Fruit fly (Drosophila melanogaster) whole organism, embryonic: ENCODE measurements around the gene CG10663.

Experiments
- Atf-2 ChIP-seq: fragments of 200-800 bp; sonication (Bioruptor generic); optimal IDR thresholded peaks from 2 replicates; lab custom pipeline; 2016; ENCODE audit warnings: missing biosample characterization, missing genetic modification characterization
- Awh ChIP-seq: fragments of 200-800 bp; sonication (Bioruptor generic); IDR thresholded peaks from 2 replicates; pipeline ENCODE4, ENCODE4 v1.3.6; 2022; ENCODE audit warnings: missing biosample characterization, missing genetic modification characterization
- CG10543 ChIP-seq: fragments of 200-800 bp; sonication (Bioruptor generic); optimal IDR thresholded peaks from 3 replicates; lab custom pipeline; 2017; ENCODE audit warnings: missing biosample characterization, mild to moderate bottlenecking, missing genetic modification characterization, moderate library complexity
- CG10654 ChIP-seq: fragments of 200-800 bp; sonication (Bioruptor generic); optimal IDR thresholded peaks from 2 replicates; lab custom pipeline; 2016; ENCODE audit warnings: missing biosample characterization, missing genetic modification characterization
- CG11696 ChIP-seq: fragments of 200-800 bp; sonication (Bioruptor generic); IDR thresholded peaks from 2 replicates; pipeline ENCODE4 v1.3.6; 2022; ENCODE audit warnings: missing biosample characterization, missing genetic modification characterization
- CG12391 ChIP-seq: fragments of 200-800 bp; sonication (Bioruptor generic); optimal IDR thresholded peaks from 3 replicates; lab custom pipeline; 2018; ENCODE audit warnings: missing biosample characterization, mild to moderate bottlenecking, missing genetic modification characterization, moderate library complexity
- CG13775 ChIP-seq: fragments of 200-800 bp; sonication (Bioruptor generic); optimal IDR thresholded peaks from 3 replicates; lab custom pipeline; 2017; ENCODE audit warnings: missing biosample characterization, mild to moderate bottlenecking, missing genetic modification characterization
- CG15696 ChIP-seq: fragments of 200-800 bp; sonication (Bioruptor generic); optimal IDR thresholded peaks from 2 replicates; lab custom pipeline; 2019; ENCODE audit warnings: missing biosample characterization, mild to moderate bottlenecking, missing genetic modification characterization, moderate library complexity
- CG1603 ChIP-seq: fragments of 200-800 bp; sonication (Bioruptor generic); optimal IDR thresholded peaks from 2 replicates; lab custom pipeline; 2019; ENCODE audit warnings: missing biosample characterization, mild to moderate bottlenecking, missing genetic modification characterization, moderate library complexity
- CG18262 ChIP-seq: fragments of 200-800 bp; optimal IDR thresholded peaks from 3 replicates; lab custom pipeline; 2019; ENCODE audit warnings: missing biosample characterization, mild to moderate bottlenecking, missing genetic modification characterization, moderate library complexity
- CG1832 ChIP-seq: fragments of 200-800 bp; sonication (Bioruptor generic); optimal IDR thresholded peaks from 2 replicates; lab custom pipeline; 2017; ENCODE audit warnings: missing biosample characterization, mild to moderate bottlenecking, missing genetic modification characterization, inconsistent platforms
- CG2875 ChIP-seq: fragments of 200-800 bp; sonication (Bioruptor generic); optimal IDR thresholded peaks from 2 replicates; lab custom pipeline; 2017; ENCODE audit warnings: missing biosample characterization, mild to moderate bottlenecking, missing genetic modification characterization, missing genetic modification reagents
- CG31365 ChIP-seq: fragments of 200-800 bp; sonication (Bioruptor generic); optimal IDR thresholded peaks from 2 replicates; lab custom pipeline; 2018; ENCODE audit warnings: missing biosample characterization, mild to moderate bottlenecking, missing genetic modification characterization
- CG3281 ChIP-seq: fragments of 200-800 bp; sonication (Bioruptor generic); optimal IDR thresholded peaks from 3 replicates; lab custom pipeline; 2017; ENCODE audit warnings: missing biosample characterization, mild to moderate bottlenecking, missing genetic modification characterization
- CG34224 ChIP-seq: fragments of 200-800 bp; sonication (Bioruptor generic); IDR thresholded peaks from 3 replicates; pipeline ENCODE4 v1.3.6; 2022; ENCODE audit warnings: missing biosample characterization, missing genetic modification characterization; ENCODE audit not compliant: partially characterized antibody
- CG34422 ChIP-seq: fragments of 200-800 bp; sonication (Bioruptor generic); IDR thresholded peaks from 3 replicates; pipeline ENCODE4 v1.3.6; 2022; ENCODE audit warnings: missing biosample characterization, missing genetic modification characterization
- CG4404 ChIP-seq: fragments of 200-800 bp; sonication (Bioruptor generic); IDR thresholded peaks from 2 replicates; pipeline ENCODE4 v1.3.6; 2022; ENCODE audit warnings: missing biosample characterization, missing genetic modification characterization
- CG4820 ChIP-seq: fragments of 200-800 bp; sonication (Bioruptor generic); optimal IDR thresholded peaks from 3 replicates; lab custom pipeline; 2016; ENCODE audit warnings: missing biosample characterization, missing genetic modification characterization
- CG7786 ChIP-seq: fragments of 200-800 bp; sonication (Bioruptor generic); optimal IDR thresholded peaks from 2 replicates; lab custom pipeline; 2016; ENCODE audit warnings: missing biosample characterization, missing genetic modification characterization
- CG8388 ChIP-seq: fragments of 200-800 bp; sonication (Bioruptor generic); optimal IDR thresholded peaks from 2 replicates; lab custom pipeline; 2019; ENCODE audit warnings: missing biosample characterization, mild to moderate bottlenecking, missing genetic modification characterization, moderate library complexity
- CG9437 ChIP-seq: fragments of 200-800 bp; sonication (Bioruptor generic); optimal IDR thresholded peaks from 2 replicates; lab custom pipeline; 2018; ENCODE audit warnings: missing biosample characterization, mild to moderate bottlenecking, missing genetic modification characterization
- Camta ChIP-seq: fragments of 200-800 bp; sonication (Bioruptor generic); optimal IDR thresholded peaks from 2 replicates; lab custom pipeline; 2016; ENCODE audit warnings: missing biosample characterization, missing genetic modification characterization
- CrebB ChIP-seq: fragments of 200-800 bp; sonication (Bioruptor generic); optimal IDR thresholded peaks from 3 replicates; lab custom pipeline; 2018; ENCODE audit warnings: missing biosample characterization, mild to moderate bottlenecking, missing genetic modification characterization
- D19A ChIP-seq: fragments of 200-800 bp; optimal IDR thresholded peaks from 3 replicates; lab custom pipeline; 2019; ENCODE audit warnings: missing biosample characterization, mild to moderate bottlenecking, missing genetic modification characterization, moderate library complexity
- E2f2 ChIP-seq: fragments of 200-800 bp; sonication (Bioruptor generic); IDR thresholded peaks from 2 replicates; pipeline ENCODE4 v1.3.6; 2022; ENCODE audit warnings: missing biosample characterization, missing genetic modification characterization
- Ets97D ChIP-seq: fragments of 200-800 bp; sonication (Bioruptor generic); optimal IDR thresholded peaks from 3 replicates; lab custom pipeline; 2016; ENCODE audit warnings: missing biosample characterization, missing genetic modification characterization
- HLH3B ChIP-seq: fragments of 200-800 bp; sonication (Bioruptor generic); IDR thresholded peaks from 2 replicates; pipeline ENCODE4 v1.3.6; 2022; ENCODE audit warnings: missing biosample characterization, missing genetic modification characterization
- Hr51 ChIP-seq, 2 experiments: fragments of 200-800 bp; sonication (Bioruptor generic); optimal IDR thresholded peaks; 2 replicates in 1 of 2; 3 replicates in 1 of 2; lab custom pipeline; 2016 to 2018; ENCODE audit warnings: missing biosample characterization in 2 of 2, missing genetic modification characterization in 2 of 2, mild to moderate bottlenecking in 1 of 2, moderate library complexity in 1 of 2
- Oaz ChIP-seq: fragments of 200-800 bp; sonication (Bioruptor generic); IDR thresholded peaks from 2 replicates; pipeline ENCODE4 v1.3.6; 2022; ENCODE audit warnings: missing biosample characterization, missing genetic modification characterization
- Rx ChIP-seq: fragments of 200-800 bp; sonication (Bioruptor generic); IDR thresholded peaks from 2 replicates; pipeline ENCODE4 v1.3.6; 2022; ENCODE audit warnings: missing biosample characterization, missing genetic modification characterization
- Scr ChIP-seq: fragments of 200-800 bp; sonication (Bioruptor generic); IDR thresholded peaks from 2 replicates; pipeline ENCODE4 v1.3.6; 2022; ENCODE audit warnings: missing biosample characterization, missing genetic modification characterization; ENCODE audit not compliant: partially characterized antibody
- cg ChIP-seq: fragments of 200-800 bp; sonication (Bioruptor generic); optimal IDR thresholded peaks from 3 replicates; lab custom pipeline; 2019; ENCODE audit warnings: missing biosample characterization, mild to moderate bottlenecking, missing genetic modification characterization, moderate library complexity
- chm ChIP-seq: fragments of 200-800 bp; sonication (Bioruptor generic); IDR thresholded peaks from 2 replicates; pipeline ENCODE4 v1.3.6; 2022; ENCODE audit warnings: missing biosample characterization, missing genetic modification characterization
- dati ChIP-seq: fragments of 200-800 bp; sonication (Bioruptor generic); IDR thresholded peaks from 2 replicates; pipeline ENCODE4 v1.3.6; 2022; ENCODE audit warnings: missing biosample characterization, missing genetic modification characterization
- dmrt99B ChIP-seq: fragments of 200-800 bp; sonication (Bioruptor generic); optimal IDR thresholded peaks from 2 replicates; lab custom pipeline; 2018; ENCODE audit warnings: missing biosample characterization, mild to moderate bottlenecking, missing genetic modification characterization, moderate library complexity
- en ChIP-seq: fragments of 200-800 bp; sonication (Bioruptor generic); optimal IDR thresholded peaks from 2 replicates; lab custom pipeline; 2016; ENCODE audit warnings: missing biosample characterization, missing genetic modification characterization
- gcm2 ChIP-seq: fragments of 200-800 bp; sonication (Bioruptor generic); optimal IDR thresholded peaks from 2 replicates; lab custom pipeline; 2016; ENCODE audit warnings: missing biosample characterization, missing genetic modification characterization
- gem ChIP-seq: fragments of 200-800 bp; sonication (Bioruptor generic); optimal IDR thresholded peaks from 2 replicates; lab custom pipeline; 2019; ENCODE audit warnings: missing biosample characterization, mild to moderate bottlenecking, missing genetic modification characterization, moderate library complexity
- ind ChIP-seq: fragments of 200-800 bp; sonication (Bioruptor generic); optimal IDR thresholded peaks from 3 replicates; lab custom pipeline; 2016; ENCODE audit warnings: missing biosample characterization, missing genetic modification characterization
- kay ChIP-seq: fragments of 200-800 bp; sonication (Bioruptor generic); optimal IDR thresholded peaks from 2 replicates; lab custom pipeline; 2016; ENCODE audit warnings: missing biosample characterization, missing genetic modification characterization
- nmo ChIP-seq: fragments of 200-800 bp; sonication (Bioruptor generic); optimal IDR thresholded peaks from 2 replicates; lab custom pipeline; 2018; ENCODE audit warnings: missing biosample characterization, mild to moderate bottlenecking, missing genetic modification characterization, moderate library complexity
- prd ChIP-seq, 3 experiments: fragments of >200 bp in 2 of 3; fragments of 200-800 bp in 1 of 3; sonication (Bioruptor generic) in 1 of 3; optimal IDR thresholded peaks in 2 of 3; IDR thresholded peaks in 1 of 3; 2 replicates in 2 of 3; 3 replicates in 1 of 3; pipeline versions ENCODE4 v1.3.6 to Lab custom; 2017 to 2022; ENCODE audit warnings: missing biosample characterization in 1 of 3, missing genetic modification characterization in 1 of 3
- run ChIP-seq: fragments of 200-800 bp; sonication (Bioruptor generic); optimal IDR thresholded peaks from 3 replicates; lab custom pipeline; 2018; ENCODE audit warnings: missing biosample characterization, mild to moderate bottlenecking, missing genetic modification characterization
- salm ChIP-seq: fragments of 200-800 bp; sonication (Bioruptor generic); optimal IDR thresholded peaks from 2 replicates; lab custom pipeline; 2018; ENCODE audit warnings: missing biosample characterization, mild to moderate bottlenecking, missing genetic modification characterization
- sc ChIP-seq, 3 experiments: fragments of >200 bp in 2 of 3; fragments of 200-800 bp in 1 of 3; sonication (Bioruptor generic) in 1 of 3; optimal IDR thresholded peaks; 2 replicates in 2 of 3; 3 replicates in 1 of 3; lab custom pipeline; 2017; ENCODE audit warnings: mild to moderate bottlenecking in 1 of 3, missing biosample characterization in 1 of 3, missing genetic modification characterization in 1 of 3, missing genetic modification reagents in 1 of 3
- sr ChIP-seq: fragments of 200-800 bp; sonication (Bioruptor generic); IDR thresholded peaks from 3 replicates; pipeline ENCODE4 v1.3.6; 2022; ENCODE audit warnings: missing biosample characterization, missing genetic modification characterization
- tgo ChIP-seq: fragments of 200-800 bp; sonication (Bioruptor generic); IDR thresholded peaks from 3 replicates; pipeline ENCODE4 v1.3.6; 2022; ENCODE audit warnings: missing biosample characterization, missing genetic modification characterization
- wor ChIP-seq: fragments of 200-800 bp; sonication (Bioruptor generic); IDR thresholded peaks from 2 replicates; pipeline ENCODE4 v1.3.6; 2022; ENCODE audit warnings: missing biosample characterization, missing genetic modification characterization

CG10663 gene

dm6 chr3L:12529431-12530007 lies 44.7 kb upstream of the CG10663 start (continued):
- peak; percentile 55 for TF ChIP-seq CG3281 (GFP tag; lab: Kevin White, UChicago)
- TF ChIP-seq CG10543 (GFP tag; lab: Kevin White, UChicago) = peak; percentile 10
- no peak for TF ChIP-seq CrebB (tag; lab: Kevin White, UChicago)
- 0 out of 2 replicates have a peak, but pooled peaks have one; percentile 11 for TF ChIP-seq CG4404 (GFP tag; lab: Robert Waterston, UW)
- peak; percentile 23 for TF ChIP-seq CG31365
- TF ChIP-seq CG7786 = peak; percentile 2
- peak; percentile 44; the same call in 2 of the 3 replicates for TF ChIP-seq CG34422 (GFP tag; lab: Robert Waterston, UW)
- TF ChIP-seq ind (GFP tag; lab: Kevin White, UChicago) = peak; percentile 39
- TF ChIP-seq sc (optimal IDR thresholded peaks at IDR 0.05; lab: Kevin White, UChicago) = no peak
- peak; percentile 5 for TF ChIP-seq sc (GFP tag; optimal IDR thresholded peaks at IDR 0.05; lab: Kevin White, UChicago)
- peak; percentile 55 for TF ChIP-seq run
- TF ChIP-seq E2f2 = no peak
- TF ChIP-seq Ets97D (GFP tag; lab: Kevin White, UChicago) = no peak
- TF ChIP-seq Awh (GFP tag; lab: Robert Waterston, UW) = peak; percentile 77
- TF ChIP-seq tgo (GFP tag; lab: Robert Waterston, UW) = peak; percentile 34; the same call in 2 of the 3 replicates
- peak; percentile 75 for TF ChIP-seq CG1603 (tag; lab: Kevin White, UChicago)
- TF ChIP-seq CG8388 (GFP tag; lab: Kevin White, UChicago) = peak; percentile 37
- TF ChIP-seq Camta (GFP tag; lab: Kevin White, UChicago) = peak; percentile 14
- peak; percentile 61 for TF ChIP-seq cg (GFP tag; lab: Kevin White, UChicago)
- peak; percentile 62 for TF ChIP-seq gem
- 0 out of 2 replicates have a peak, but pooled peaks have one; percentile 25 for TF ChIP-seq wor
- TF ChIP-seq Oaz (GFP tag; lab: Robert Waterston, UW) = 0 out of 2 replicates have a peak, but pooled peaks have one; percentile 13
- peak; percentile 15 for TF ChIP-seq CG13775 (GFP tag; lab: Kevin White, UChicago)
- TF ChIP-seq CG15696 (tag; lab: Kevin White, UChicago) = peak; percentile 7
- no peak for TF ChIP-seq Scr (GFP tag; lab: Robert Waterston, UW)
- TF ChIP-seq Hr51 (GFP tag; optimal IDR thresholded peaks at IDR 0.05; lab: Kevin White, UChicago) = peak in 1 of 2 experiments; percentile 60
- TF ChIP-seq dati (GFP tag; lab: Robert Waterston, UW) = 0 out of 2 replicates have a peak, but pooled peaks have one; percentile 38
- peak; percentile 67 for TF ChIP-seq dmrt99B (tag; lab: Kevin White, UChicago)
- TF ChIP-seq kay (GFP tag; lab: Kevin White, UChicago) = peak; percentile 34
- no peak for TF ChIP-seq CG1832 (GFP tag; lab: Kevin White, UChicago)
- peak; percentile 76 for TF ChIP-seq sr (GFP tag; lab: Robert Waterston, UW)
- TF ChIP-seq salm (tag; lab: Kevin White, UChicago) = peak; percentile 29
- peak; percentile 41 for TF ChIP-seq en (GFP tag; lab: Kevin White, UChicago)
- TF ChIP-seq CG18262 (tag; lab: Kevin White, UChicago) = peak; percentile 63
- TF ChIP-seq HLH3B (GFP tag; lab: Robert Waterston, UW) = peak; percentile 60
- no peak for TF ChIP-seq prd (optimal IDR thresholded peaks at IDR 0.05; lab: Kevin White, UChicago)
- peak; percentile 53; the same call in 2 of the 3 replicates for TF ChIP-seq prd (GFP tag; IDR thresholded peaks at IDR 0.05; lab: Robert Waterston, UW)
- TF ChIP-seq CG2875 (GFP tag; lab: Kevin White, UChicago) = peak; percentile 42
- TF ChIP-seq CG12391 (tag; lab: Kevin White, UChicago) = peak; percentile 21
- peak; percentile 59 for TF ChIP-seq D19A (tag; lab: Kevin White, UChicago)
- peak; percentile 18 for TF ChIP-seq CG9437 (GFP tag; lab: Kevin White, UChicago)
- peak; percentile 97 for TF ChIP-seq CG11696 (GFP tag; lab: Robert Waterston, UW)
- TF ChIP-seq CG10654 (GFP tag; lab: Kevin White, UChicago) = peak; percentile 5
- peak; percentile 18 for TF ChIP-seq CG4820 (GFP tag; lab: Kevin White, UChicago)
- TF ChIP-seq Rx (GFP tag; lab: Robert Waterston, UW) = peak; percentile 22; the same call in 1 of the 2 replicates
- TF ChIP-seq nmo (GFP tag; lab: Kevin White, UChicago) = peak; percentile 42
- peak; percentile 13 for TF ChIP-seq Atf-2 (GFP tag; lab: Kevin White, UChicago)
- 0 out of 3 replicates have a peak, but pooled peaks have one; percentile 14 for TF ChIP-seq CG34224 (GFP tag; lab: Robert Waterston, UW)
- peak; percentile 54; the same call in 1 of the 2 replicates for TF ChIP-seq chm (GFP tag; lab: Robert Waterston, UW)
- no peak for TF ChIP-seq gcm2 (GFP tag; lab: Kevin White, UChicago)
